Fruit fly (Drosophila melanogaster): ENCODE data around the gene CG3407.

CG3407 gene

dm6 chr2L:3832249-3832675 is 19.1 kb upstream of the CG3407 start (continued):
- TF ChIP-seq CG14860 (GFP tag; IDR thresholded peaks at IDR 0.05; ENCODE audit: partially characterized antibody) (no peak), CG18764 (GFP tag; optimal IDR thresholded peaks at IDR 0.05) (peak; percentile 95), Kr (GFP tag; optimal IDR thresholded peaks at IDR 0.05) (peak; percentile 96), Hr78 (GFP tag; optimal IDR thresholded peaks at IDR 0.05) (peak in 1 of 2 experiments; percentile 94), Dbx (GFP tag; IDR thresholded peaks at IDR 0.05) (peak; percentile 80), CG15479 (GFP tag; optimal IDR thresholded peaks at IDR 0.05) (peak; percentile 39), dysf (GFP tag; IDR thresholded peaks at IDR 0.05) (peak; percentile 96), CG2202 (tag; optimal IDR thresholded peaks at IDR 0.05) (peak; percentile 98), CG2875 (GFP tag; optimal IDR thresholded peaks at IDR 0.05) (peak; percentile 98), CG12744 (GFP tag; optimal IDR thresholded peaks at IDR 0.05) (peak; percentile 91), CG2120 (GFP tag; optimal IDR thresholded peaks at IDR 0.05) (peak; percentile 76), Hr3 (GFP tag; optimal IDR thresholded peaks at IDR 0.05) (peak; percentile 95), br (optimal IDR thresholded peaks at IDR 0.05) (no peak), fd102C (GFP tag; optimal IDR thresholded peaks at IDR 0.05) (peak; percentile 97), CG9727 (GFP tag; optimal IDR thresholded peaks at IDR 0.05) (peak; percentile 98), Dp (GFP tag; optimal IDR thresholded peaks at IDR 0.05) (peak; percentile 16), otp (GFP tag; IDR thresholded peaks at IDR 0.05) (peak; percentile 97), CG31224 (GFP tag; IDR thresholded peaks at IDR 0.05) (peak; percentile 83), Elba2 (GFP tag; optimal IDR thresholded peaks at IDR 0.05) (peak; percentile 89), CG18599 (GFP tag; optimal IDR thresholded peaks at IDR 0.05) (peak; percentile 95), vvl (GFP tag; IDR thresholded peaks at IDR 0.05) (peak; percentile 98), CG5953 (GFP tag; IDR thresholded peaks at IDR 0.05) (peak; percentile 93), Doc3 (GFP tag; IDR thresholded peaks at IDR 0.05; ENCODE audit: partially characterized antibody) (no peak), CG13624 (GFP tag; optimal IDR thresholded peaks at IDR 0.05) (peak; percentile 94), hkb (optimal IDR thresholded peaks at IDR 0.05) (no peak), hkb (GFP tag; IDR thresholded peaks at IDR 0.05) (peak; percentile 97), CG17612 (GFP tag; IDR thresholded peaks at IDR 0.05) (peak; percentile 86), CG33557 (GFP tag; optimal IDR thresholded peaks at IDR 0.05) (peak; percentile 96), nmo (GFP tag; optimal IDR thresholded peaks at IDR 0.05) (peak; percentile 98), sna (GFP tag; IDR thresholded peaks at IDR 0.05; ENCODE audit: partially characterized antibody) (no peak), dmrt99B (tag; optimal IDR thresholded peaks at IDR 0.05) (peak; percentile 98), sd (tag; optimal IDR thresholded peaks at IDR 0.05) (peak; percentile 59), CG12659 (GFP tag; optimal IDR thresholded peaks at IDR 0.05) (peak; percentile 94), bab2 (GFP tag; optimal IDR thresholded peaks at IDR 0.05) (peak; percentile 97), bcd (GFP tag; optimal IDR thresholded peaks at IDR 0.05) (peak; percentile 96), CG13894 (tag; optimal IDR thresholded peaks at IDR 0.05) (peak; percentile 40), Side (GFP tag; optimal IDR thresholded peaks at IDR 0.05) (peak; percentile 95), fd64A (GFP tag; optimal IDR thresholded peaks at IDR 0.05) (peak; percentile 97), D19B (GFP tag; optimal IDR thresholded peaks at IDR 0.05) (peak; percentile 68), CG8944 (GFP tag; optimal IDR thresholded peaks at IDR 0.05) (peak; percentile 96), trh (GFP tag; optimal IDR thresholded peaks at IDR 0.05) (peak; percentile 92), peb (GFP tag; IDR thresholded peaks at IDR 0.05) (peak; percentile 96), BtbVII (GFP tag; optimal IDR thresholded peaks at IDR 0.05) (peak; percentile 80), croc (GFP tag; conservative IDR thresholded peaks at IDR 0.05) (peak; percentile 98), Camta (GFP tag; optimal IDR thresholded peaks at IDR 0.05) (peak; percentile 97), Hey (tag; optimal IDR thresholded peaks at IDR 0.05) (peak; percentile 96), CG7556 (GFP tag; optimal IDR thresholded peaks at IDR 0.05) (peak; percentile 97), fru (optimal IDR thresholded peaks at IDR 0.05) (no peak), Hr39 (optimal IDR thresholded peaks at IDR 0.05) (no peak), CG12942 (GFP tag; optimal IDR thresholded peaks at IDR 0.05) (peak; percentile 94), CG1602 (GFP tag; optimal IDR thresholded peaks at IDR 0.05) (peak; percentile 97), Antp (GFP tag; optimal IDR thresholded peaks at IDR 0.05) (peak; percentile 96)

All from whole organism, embryonic.